Fruit fly (Drosophila melanogaster) whole organism, adult: ENCODE measurements around the gene CG4613.
A peak's percentile ranks its signal among the peaks of the same experiment; 100 is the strongest.

ENCODE experiments used
- CG11617 ChIP-seq: fragments of 200-800 bp; sonication (Bioruptor generic); optimal IDR thresholded peaks from 2 replicates; lab custom pipeline; 2017; ENCODE audit warnings: mild to moderate bottlenecking, missing biosample characterization, missing genetic modification reagents, missing genetic modification characterization
- CG12768 ChIP-seq: fragments of 200-800 bp; sonication (Bioruptor generic); optimal IDR thresholded peaks from 2 replicates; lab custom pipeline; 2017; ENCODE audit warnings: missing biosample characterization, missing genetic modification characterization, mild to moderate bottlenecking, moderate library complexity, missing genetic modification reagents
- CG14711 ChIP-seq: fragments of 200-800 bp; sonication (Bioruptor generic); optimal IDR thresholded peaks from 2 replicates; lab custom pipeline; 2018; ENCODE audit warnings: missing biosample characterization, mild to moderate bottlenecking, missing genetic modification characterization, moderate library complexity
- CG1620 ChIP-seq: fragments of 200-800 bp; sonication (Bioruptor generic); optimal IDR thresholded peaks from 2 replicates; lab custom pipeline; 2016; ENCODE audit warnings: missing biosample characterization, missing genetic modification characterization
- CG33017 ChIP-seq: fragments of 200-800 bp; sonication (Bioruptor generic); optimal IDR thresholded peaks from 2 replicates; lab custom pipeline; 2018; ENCODE audit warnings: missing biosample characterization, mild to moderate bottlenecking, missing genetic modification characterization, moderate library complexity
- CG5204 ChIP-seq: fragments of 200-800 bp; sonication (Bioruptor generic); optimal IDR thresholded peaks from 2 replicates; lab custom pipeline; 2016; ENCODE audit warnings: missing biosample characterization, missing genetic modification characterization
- CG7045 ChIP-seq: fragments of 200-800 bp; sonication (Bioruptor generic); optimal IDR thresholded peaks from 2 replicates; lab custom pipeline; 2017; ENCODE audit warnings: missing biosample characterization, mild to moderate bottlenecking, missing genetic modification characterization
- CG7101 ChIP-seq: fragments of 200-800 bp; sonication (Bioruptor generic); optimal IDR thresholded peaks from 2 replicates; lab custom pipeline; 2018; ENCODE audit warnings: missing biosample characterization, mild to moderate bottlenecking, missing genetic modification characterization, moderate library complexity
- Clk ChIP-seq: fragments of 200-800 bp; sonication (Bioruptor generic); optimal IDR thresholded peaks from 2 replicates; lab custom pipeline; 2017; ENCODE audit warnings: missing biosample characterization, missing genetic modification characterization
- Crg-1 ChIP-seq: fragments of 200-800 bp; sonication (Bioruptor generic); optimal IDR thresholded peaks from 2 replicates; lab custom pipeline; 2016; ENCODE audit warnings: missing biosample characterization, missing genetic modification characterization
- Hr96 ChIP-seq: fragments of 200-800 bp; sonication (Bioruptor generic); optimal IDR thresholded peaks from 2 replicates; lab custom pipeline; 2016; ENCODE audit warnings: missing biosample characterization, missing genetic modification characterization
- Mnt ChIP-seq: fragments of 200-800 bp; sonication (Bioruptor generic); optimal IDR thresholded peaks from 2 replicates; lab custom pipeline; 2016; ENCODE audit warnings: missing biosample characterization, mild to moderate bottlenecking, missing genetic modification characterization
- bab1 ChIP-seq: fragments of 200-800 bp; sonication (Bioruptor generic); optimal IDR thresholded peaks from 3 replicates; lab custom pipeline; 2019; ENCODE audit warnings: missing biosample characterization, mild to moderate bottlenecking, missing genetic modification characterization, moderate library complexity
- cic ChIP-seq: fragments of 200-800 bp; sonication (Bioruptor generic); optimal IDR thresholded peaks from 2 replicates; lab custom pipeline; 2017; ENCODE audit warnings: missing biosample characterization, mild to moderate bottlenecking, missing genetic modification characterization, moderate library complexity
- cnc ChIP-seq, 2 experiments: fragments of >200 bp; optimal IDR thresholded peaks; 2 replicates each; lab custom pipeline; 2017
- kay ChIP-seq: fragments of 200-800 bp; sonication (Bioruptor generic); peaks from one replicate; lab custom pipeline; 2016; ENCODE audit warnings: missing biosample characterization, missing genetic modification characterization, borderline replicate concordance
- ovo ChIP-seq: fragments of 200-800 bp; sonication (Bioruptor generic); optimal IDR thresholded peaks from 2 replicates; lab custom pipeline; 2016; ENCODE audit warnings: missing biosample characterization, missing genetic modification characterization
- pad ChIP-seq: fragments of 200-800 bp; sonication (Bioruptor generic); optimal IDR thresholded peaks from 3 replicates; lab custom pipeline; 2017; ENCODE audit warnings: missing biosample characterization, missing genetic modification characterization, mild to moderate bottlenecking, moderate library complexity, missing genetic modification reagents
- tj ChIP-seq: fragments of 200-800 bp; sonication (Bioruptor generic); optimal IDR thresholded peaks from 3 replicates; lab custom pipeline; 2017; ENCODE audit warnings: missing biosample characterization, mild to moderate bottlenecking, missing genetic modification characterization, moderate library complexity
- toe ChIP-seq: fragments of 200-800 bp; sonication (Bioruptor generic); optimal IDR thresholded peaks from 2 replicates; lab custom pipeline; 2016; ENCODE audit warnings: missing biosample characterization, missing genetic modification characterization

CG4613 gene

DNA sequence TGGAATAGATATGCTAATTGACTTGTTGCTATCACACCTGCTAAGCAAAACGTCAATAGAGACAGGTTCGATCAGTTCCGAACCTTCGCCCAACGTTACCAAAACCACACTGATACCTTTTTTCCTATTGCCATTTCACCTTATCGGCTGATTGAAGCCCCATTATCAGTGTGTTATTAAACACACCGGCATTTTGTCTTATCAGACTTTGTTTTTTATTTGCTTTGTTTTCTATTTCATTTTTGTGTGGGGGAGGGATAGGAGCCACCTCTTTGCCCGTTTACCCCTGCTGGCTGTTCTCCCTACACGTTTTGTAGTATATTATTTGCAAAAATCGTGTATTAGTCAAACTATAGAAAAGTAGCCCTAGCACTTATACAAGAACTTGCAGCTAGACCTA lies 11.5 kb downstream of the CG4613 start:
- TF ChIP-seq CG7101 (tag; lab: Kevin White, UChicago): peak; percentile 55
- peak; percentile 49 for TF ChIP-seq kay (GFP tag; lab: Kevin White, UChicago)
- TF ChIP-seq CG7045: peak; percentile 55
- peak; percentile 81 for TF ChIP-seq CG12768
- no peak for TF ChIP-seq CG14711
- TF ChIP-seq CG11617 (GFP tag; lab: Kevin White, UChicago): peak; percentile 70
- no peak for TF ChIP-seq cnc (optimal IDR thresholded peaks at IDR 0.05; lab: Kevin White, UChicago)
- no peak for TF ChIP-seq pad (GFP tag; lab: Kevin White, UChicago)
- TF ChIP-seq CG33017: peak; percentile 69
- TF ChIP-seq Crg-1 (GFP tag; lab: Kevin White, UChicago): no peak
- peak; percentile 84 for TF ChIP-seq Mnt (GFP tag; lab: Kevin White, UChicago)
- peak; percentile 16 for TF ChIP-seq CG5204
- no peak for TF ChIP-seq CG1620 (GFP tag; lab: Kevin White, UChicago)
- TF ChIP-seq toe: no peak
- TF ChIP-seq ovo: peak; percentile 39
- TF ChIP-seq bab1 (GFP tag; lab: Kevin White, UChicago): no peak
- TF ChIP-seq Clk (GFP tag; lab: Kevin White, UChicago): no peak
- peak; percentile 59 for TF ChIP-seq Hr96 (GFP tag; lab: Kevin White, UChicago)
- TF ChIP-seq tj (GFP tag; lab: Kevin White, UChicago): peak; percentile 43
- peak; percentile 96 for TF ChIP-seq cic (GFP tag; lab: Kevin White, UChicago)

DNA sequence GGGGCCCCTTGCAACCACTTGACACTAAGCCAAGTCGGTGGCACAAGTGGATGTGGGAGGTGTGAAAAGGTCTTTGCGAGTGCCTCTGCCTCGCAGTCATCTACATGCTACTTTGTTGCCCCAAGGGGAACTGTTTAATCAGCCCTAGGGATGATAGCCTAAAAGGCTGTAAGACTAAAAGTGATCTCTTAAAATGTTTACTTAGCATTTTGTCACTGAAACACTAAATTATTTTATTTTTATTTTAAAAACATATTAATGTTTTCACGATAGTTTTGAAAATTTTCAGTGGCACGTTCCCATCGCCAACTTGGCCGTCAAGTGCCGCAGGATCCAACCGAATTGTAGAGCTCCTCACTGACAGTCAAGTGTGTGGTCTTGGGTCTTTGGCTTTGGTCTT lies 24.0 kb downstream of the CG4613 start:
- TF ChIP-seq Mnt (GFP tag; lab: Kevin White, UChicago): no peak
- no peak for TF ChIP-seq CG7101 (tag; lab: Kevin White, UChicago)
- no peak for TF ChIP-seq CG11617 (GFP tag; lab: Kevin White, UChicago)
- no peak for TF ChIP-seq pad (GFP tag; lab: Kevin White, UChicago)
- no peak for TF ChIP-seq cnc (optimal IDR thresholded peaks at IDR 0.05; lab: Kevin White, UChicago)
- no peak for TF ChIP-seq toe
- no peak for TF ChIP-seq Clk (GFP tag; lab: Kevin White, UChicago)

DNA sequence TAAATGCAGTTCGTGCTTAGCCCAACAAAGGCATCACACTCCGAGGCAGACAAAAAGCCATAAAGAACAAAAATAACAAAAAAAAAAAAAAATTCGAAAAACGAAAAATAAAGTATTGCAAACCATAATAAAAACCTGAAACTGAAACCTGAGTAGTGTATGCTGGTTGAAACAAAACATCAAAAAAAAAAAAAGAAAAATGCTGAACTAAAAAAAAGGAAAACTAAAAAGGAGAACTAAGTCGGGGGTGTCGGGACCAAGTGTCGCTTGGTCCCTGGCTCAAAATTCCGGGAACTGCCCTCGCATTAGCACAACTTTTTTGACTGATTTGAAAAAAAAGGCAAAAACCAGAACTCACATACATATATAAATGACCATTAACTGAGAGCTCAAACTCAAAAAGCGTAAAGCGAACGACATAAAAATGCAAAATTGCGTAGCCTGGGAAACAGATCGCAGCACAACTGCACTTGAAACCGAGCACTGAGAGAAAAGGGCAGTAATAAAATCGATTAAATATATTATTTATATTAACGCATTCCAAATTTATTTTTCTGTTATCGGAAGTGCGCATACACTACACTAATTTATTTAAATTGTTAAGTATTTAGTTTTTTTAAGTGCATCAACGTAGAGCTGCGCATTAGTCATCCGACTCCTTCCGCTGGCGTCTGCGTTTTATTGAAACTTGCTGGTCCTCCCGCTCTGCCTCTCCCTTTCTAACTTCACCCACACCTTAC lies 34.7 kb downstream of the CG4613 start:
- TF ChIP-seq CG7101 (tag; lab: Kevin White, UChicago) (no peak), Hr96 (GFP tag; lab: Kevin White, UChicago) (no peak), cnc (optimal IDR thresholded peaks at IDR 0.05; lab: Kevin White, UChicago) (no peak), tj (GFP tag; lab: Kevin White, UChicago) (peak; percentile 39), CG33017 (no peak), Crg-1 (GFP tag; lab: Kevin White, UChicago) (no peak)

DNA sequence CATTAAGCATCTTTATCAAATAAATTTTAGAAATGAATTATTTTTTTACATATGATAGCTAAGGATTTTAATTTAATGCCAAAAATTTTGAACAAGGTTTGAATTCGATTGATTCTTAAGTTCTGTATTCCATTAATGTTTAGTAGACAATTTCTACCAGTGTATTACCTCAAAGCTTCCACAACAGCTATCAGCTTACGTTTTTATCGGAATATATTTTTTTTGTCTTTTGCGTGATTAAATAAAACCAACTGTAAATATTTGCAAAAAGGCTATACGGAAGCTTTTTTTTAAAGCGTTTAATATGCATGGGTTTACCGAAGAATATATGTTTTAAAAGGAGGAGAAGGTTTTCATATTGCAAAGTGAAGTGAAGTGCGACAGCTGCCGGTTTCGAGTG lies 36.1 kb downstream of the CG4613 start:
- TF ChIP-seq Clk (GFP tag; lab: Kevin White, UChicago) (no peak), tj (GFP tag; lab: Kevin White, UChicago) (peak; percentile 5)

DNA sequence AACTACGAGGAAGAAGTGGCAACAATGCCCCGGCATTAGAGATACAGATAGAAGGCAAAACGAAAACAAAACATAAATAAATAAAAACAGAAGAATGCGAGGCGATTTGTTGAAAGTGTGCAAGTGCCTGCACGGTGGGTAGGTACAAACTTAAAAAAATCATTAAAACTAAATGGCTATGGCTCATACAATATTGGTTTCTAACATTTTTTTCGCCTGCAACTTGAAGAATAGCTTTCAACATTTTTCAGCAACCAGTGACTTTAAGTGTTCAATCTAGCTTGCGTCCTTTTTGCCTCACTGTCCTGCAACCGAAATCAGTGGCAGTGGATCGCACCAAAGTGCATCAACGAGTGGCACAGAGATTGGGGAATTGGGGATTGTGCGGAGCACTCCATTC lies 38.5 kb downstream of the CG4613 start:
- no peak for TF ChIP-seq tj (GFP tag; lab: Kevin White, UChicago)
- TF ChIP-seq CG7101 (tag; lab: Kevin White, UChicago): no peak
- TF ChIP-seq pad (GFP tag; lab: Kevin White, UChicago): no peak
- no peak for TF ChIP-seq CG5204
- no peak for TF ChIP-seq CG11617 (GFP tag; lab: Kevin White, UChicago)
- TF ChIP-seq CG33017: no peak
- no peak for TF ChIP-seq Mnt (GFP tag; lab: Kevin White, UChicago)
- no peak for TF ChIP-seq bab1 (GFP tag; lab: Kevin White, UChicago)

DNA sequence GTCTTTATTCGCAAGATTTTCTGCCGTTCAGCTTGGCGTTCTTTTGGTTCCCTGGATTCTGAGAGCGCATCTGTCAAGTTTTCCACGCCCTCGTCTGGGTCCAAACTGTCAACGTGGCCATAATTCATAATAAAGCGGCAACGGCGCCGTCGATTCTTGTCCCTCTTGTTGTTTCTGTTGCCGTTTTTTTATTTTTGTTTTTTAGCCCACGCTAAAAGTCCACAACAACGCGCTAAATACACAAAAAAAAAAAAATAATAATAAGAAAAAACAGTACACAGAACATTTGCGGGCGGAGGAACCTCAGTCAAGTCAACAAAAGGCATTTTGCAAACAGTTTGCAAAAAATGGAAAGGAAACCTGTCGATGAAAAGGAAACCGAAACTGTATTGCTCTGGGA lies 40.1 kb downstream of the CG4613 start:
- TF ChIP-seq cic (GFP tag; lab: Kevin White, UChicago) (no peak), tj (GFP tag; lab: Kevin White, UChicago) (peak; percentile 8), cnc (optimal IDR thresholded peaks at IDR 0.05; lab: Kevin White, UChicago) (no peak), bab1 (GFP tag; lab: Kevin White, UChicago) (no peak)

DNA sequence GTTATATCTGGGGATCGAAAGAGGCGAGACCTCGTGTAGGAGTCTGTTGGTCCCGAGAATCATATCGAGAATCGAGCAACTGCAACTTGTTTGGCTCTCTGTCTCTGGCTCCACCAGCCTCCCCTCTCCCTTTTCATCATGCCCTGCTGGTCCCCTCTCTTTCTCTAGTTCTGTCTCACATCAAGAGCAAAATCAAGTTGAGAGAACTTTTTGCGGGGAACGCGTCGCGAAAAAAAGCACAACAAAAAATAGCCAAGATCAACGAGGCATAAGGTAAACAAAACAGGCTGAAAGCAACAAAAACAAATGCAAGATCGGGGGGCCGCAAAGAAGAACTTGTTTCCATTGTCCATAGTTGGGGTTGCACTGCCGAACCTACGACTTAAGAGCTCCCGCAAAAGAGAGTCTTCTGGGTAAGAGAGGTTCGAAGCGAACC lies 44.7 kb downstream of the CG4613 start:
- TF ChIP-seq CG5204 (no peak), kay (GFP tag; lab: Kevin White, UChicago) (peak; percentile 74), Mnt (GFP tag; lab: Kevin White, UChicago) (no peak), tj (GFP tag; lab: Kevin White, UChicago) (peak; percentile 15)
